Worm (Caenorhabditis elegans) whole organism, L3 larva: ENCODE results near the gene srh-265.

Experiments used
- R02D3.7 ChIP-seq: fragments of 150-350 bp; optimal IDR thresholded peaks from 2 replicates; lab custom pipeline; 2014; ENCODE audit warnings: missing biosample characterization, missing genetic modification characterization
- ZK546.5 ChIP-seq: sonication (generic microtip); optimal IDR thresholded peaks from 2 replicates; lab custom pipeline; 2017; ENCODE audit warnings: missing biosample characterization, missing genetic modification characterization
- ama-1 ChIP-seq: fragments of 150-350 bp; optimal IDR thresholded peaks from 2 replicates; lab custom pipeline; 2018
- ceh-28 ChIP-seq: fragments of 150-350 bp; optimal IDR thresholded peaks from 2 replicates; lab custom pipeline; 2014; ENCODE audit warnings: missing biosample characterization, missing genetic modification reagents, missing genetic modification characterization
- ceh-82 ChIP-seq: fragments of 150-350 bp; optimal IDR thresholded peaks from 2 replicates; lab custom pipeline; 2014; ENCODE audit warnings: missing biosample characterization, missing genetic modification characterization
- ceh-9 ChIP-seq: sonication (generic microtip); optimal IDR thresholded peaks from 2 replicates; lab custom pipeline; 2018; ENCODE audit warnings: missing biosample characterization, missing genetic modification characterization
- daf-12 ChIP-seq: fragments of 150-350 bp; optimal IDR thresholded peaks from 2 replicates; lab custom pipeline; 2014; ENCODE audit warnings: missing biosample characterization, missing genetic modification reagents, missing genetic modification characterization
- egl-27 ChIP-seq: sonication (generic microtip); optimal IDR thresholded peaks from 4 replicates; lab custom pipeline; 2017; ENCODE audit warnings: missing biosample characterization, missing genetic modification reagents, missing genetic modification characterization
- egl-5 ChIP-seq: fragments of 150-350 bp; optimal IDR thresholded peaks from 2 replicates; lab custom pipeline; 2017; ENCODE audit warnings: missing biosample characterization, missing genetic modification reagents, missing genetic modification characterization, inconsistent platforms
- elt-1 ChIP-seq: fragments of 150-350 bp; optimal IDR thresholded peaks from 2 replicates; lab custom pipeline; 2014; ENCODE audit warnings: missing biosample characterization, missing genetic modification characterization
- elt-2 ChIP-seq: sonication (generic microtip); optimal IDR thresholded peaks from 2 replicates; lab custom pipeline; 2016; ENCODE audit warnings: missing genetic modification reagents, mild to moderate bottlenecking, missing genetic modification characterization, missing compliant biosample characterization
- elt-3 ChIP-seq, 3 experiments: fragments of 150-350 bp in 1 of 3; sonication (generic microtip) in 2 of 3; optimal IDR thresholded peaks; 2 replicates in 2 of 3; 4 replicates in 1 of 3; lab custom pipeline; 2014 to 2017; ENCODE audit warnings: missing biosample characterization in 3 of 3, missing genetic modification characterization in 3 of 3
- eor-1 ChIP-seq, 2 experiments: fragments of 150-350 bp; optimal IDR thresholded peaks; 2 replicates each; lab custom pipeline; 2014 to 2018; ENCODE audit warnings: missing biosample characterization in 2 of 2, missing genetic modification characterization in 2 of 2
- fkh-2 ChIP-seq: fragments of 150-350 bp; optimal IDR thresholded peaks from 2 replicates; lab custom pipeline; 2014; ENCODE audit warnings: missing biosample characterization, missing genetic modification reagents, missing genetic modification characterization
- fos-1 ChIP-seq: fragments of 150-350 bp; optimal IDR thresholded peaks from 2 replicates; lab custom pipeline; 2014; ENCODE audit warnings: missing biosample characterization, missing genetic modification characterization
- hmg-11 ChIP-seq: sonication (generic microtip); optimal IDR thresholded peaks from 2 replicates; lab custom pipeline; 2016; ENCODE audit warnings: missing genetic modification characterization, missing compliant biosample characterization
- lin-15B ChIP-seq: fragments of 150-350 bp; optimal IDR thresholded peaks from 2 replicates; lab custom pipeline; 2014; ENCODE audit warnings: missing biosample characterization, missing genetic modification characterization
- lin-39 ChIP-seq: fragments of 150-350 bp; optimal IDR thresholded peaks from 2 replicates; lab custom pipeline; 2018; ENCODE audit warnings: missing biosample characterization, missing genetic modification reagents, missing genetic modification characterization
- lsy-12 ChIP-seq: sonication (generic microtip); optimal IDR thresholded peaks from 2 replicates; lab custom pipeline; 2016; ENCODE audit warnings: mild to moderate bottlenecking, missing genetic modification characterization, missing compliant biosample characterization
- nfya-1 ChIP-seq: sonication (generic microtip); optimal IDR thresholded peaks from 2 replicates; lab custom pipeline; 2017; ENCODE audit warnings: missing genetic modification characterization, mild to moderate bottlenecking, missing compliant biosample characterization, antibody characterized with exemption, moderate library complexity; ENCODE audit not compliant: insufficient read depth
- nhr-11 ChIP-seq: fragments of 150-350 bp; optimal IDR thresholded peaks from 2 replicates; lab custom pipeline; 2014; ENCODE audit warnings: missing biosample characterization, missing genetic modification characterization
- nhr-12 ChIP-seq: fragments of 150-350 bp; optimal IDR thresholded peaks from 2 replicates; lab custom pipeline; 2014; ENCODE audit warnings: missing biosample characterization, missing genetic modification characterization
- nhr-237 ChIP-seq: fragments of 150-350 bp; optimal IDR thresholded peaks from 2 replicates; lab custom pipeline; 2014; ENCODE audit warnings: missing biosample characterization, missing genetic modification characterization
- nhr-25 ChIP-seq: sonication (generic microtip); optimal IDR thresholded peaks from 2 replicates; lab custom pipeline; 2017; ENCODE audit warnings: missing biosample characterization, missing genetic modification characterization
- nhr-67 ChIP-seq: fragments of 150-350 bp; optimal IDR thresholded peaks from 2 replicates; lab custom pipeline; 2014; ENCODE audit warnings: missing biosample characterization, missing genetic modification characterization
- nhr-77 ChIP-seq: fragments of 150-350 bp; optimal IDR thresholded peaks from 2 replicates; lab custom pipeline; 2014; ENCODE audit warnings: missing biosample characterization, missing genetic modification characterization
- pha-4 ChIP-seq: fragments of 150-350 bp; optimal IDR thresholded peaks from 2 replicates; lab custom pipeline; 2014; ENCODE audit warnings: missing biosample characterization, missing genetic modification reagents, missing genetic modification characterization
- pqm-1 ChIP-seq: fragments of 150-350 bp; optimal IDR thresholded peaks from 2 replicates; lab custom pipeline; 2017; ENCODE audit warnings: missing biosample characterization, missing genetic modification characterization, inconsistent platforms
- sea-2 ChIP-seq: fragments of 150-350 bp; sonication (generic microtip); optimal IDR thresholded peaks from 4 replicates; lab custom pipeline; 2014; ENCODE audit warnings: missing biosample characterization, missing genetic modification reagents, missing genetic modification characterization
- skn-1 ChIP-seq: fragments of 150-350 bp; optimal IDR thresholded peaks from 2 replicates; lab custom pipeline; 2014; ENCODE audit warnings: missing biosample characterization, missing genetic modification characterization
- snpc-4 ChIP-seq: fragments of 150-350 bp; optimal IDR thresholded peaks from 2 replicates; lab custom pipeline; 2014; ENCODE audit warnings: missing biosample characterization, missing genetic modification characterization
- unc-39 ChIP-seq: sonication (generic microtip); optimal IDR thresholded peaks from 4 replicates; lab custom pipeline; 2017; ENCODE audit warnings: missing biosample characterization, missing genetic modification characterization
- unc-62 ChIP-seq: fragments of 150-350 bp; sonication (generic microtip); optimal IDR thresholded peaks from 4 replicates; lab custom pipeline; 2014; ENCODE audit warnings: missing biosample characterization, missing genetic modification reagents, missing genetic modification characterization
- zag-1 ChIP-seq: fragments of 150-350 bp; optimal IDR thresholded peaks from 2 replicates; lab custom pipeline; 2014; ENCODE audit warnings: missing biosample characterization, missing genetic modification characterization
- ztf-11 ChIP-seq: fragments of 150-350 bp; optimal IDR thresholded peaks from 2 replicates; lab custom pipeline; 2014; ENCODE audit warnings: missing biosample characterization, missing genetic modification characterization

Gene srh-265

DNA sequence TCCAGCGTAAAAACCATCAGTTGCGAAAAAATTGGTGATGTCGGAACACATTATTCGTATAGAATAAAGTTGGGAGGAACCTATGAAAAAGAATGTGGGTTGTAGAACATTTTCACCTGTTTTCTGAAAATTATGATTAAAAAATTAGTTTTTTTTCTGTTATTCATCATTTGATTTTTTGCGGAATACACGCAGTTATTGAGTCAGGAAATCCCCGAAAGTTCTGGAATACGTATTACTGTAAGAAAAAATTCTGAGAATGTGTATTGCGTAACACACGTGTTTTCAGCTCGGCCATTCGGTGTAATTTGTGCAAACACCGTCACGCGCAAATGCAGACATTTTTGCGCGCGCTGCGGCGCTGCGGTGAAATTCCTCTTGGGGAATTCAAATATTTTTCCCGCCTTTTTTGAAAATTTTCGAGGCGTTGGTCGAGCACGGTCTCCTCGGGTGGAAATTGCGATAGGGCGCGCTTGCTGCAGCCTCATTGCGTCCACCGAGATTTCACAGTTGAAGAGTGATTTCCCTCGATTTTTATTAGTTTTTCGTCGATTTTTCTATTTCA lies 27.1 kb upstream of the srh-265 start, which contains the start of gene srh-170:
Gene srh-170 (minus strand): TSS at position 51 of the 565 bp plus-strand sequence.
- TF ChIP-seq egl-27, result no peak
- no peak for TF ChIP-seq ceh-9 (tag; lab: Kevin White, UChicago)
- no peak for TF ChIP-seq ama-1 (lab: Kevin White, UChicago)
- no peak for TF ChIP-seq nhr-11
- no peak for TF ChIP-seq pqm-1 (tag; lab: Kevin White, UChicago)
- TF ChIP-seq elt-1 (tag; lab: Kevin White, UChicago), result no peak
- no peak for TF ChIP-seq sea-2 (GFP tag; lab: Kevin White, UChicago)
- TF ChIP-seq ZK546.5 (tag; lab: Kevin White, UChicago), result no peak
- TF ChIP-seq ztf-11 (tag; lab: Kevin White, UChicago), result no peak
- no peak for TF ChIP-seq elt-3 (tag; optimal IDR thresholded peaks at IDR 0.05; lab: Kevin White, UChicago)
- no peak for TF ChIP-seq fos-1 (tag; lab: Kevin White, UChicago)
- no peak for TF ChIP-seq ceh-82 (tag; lab: Kevin White, UChicago)
- TF ChIP-seq R02D3.7 (tag; lab: Kevin White, UChicago), result no peak
- no peak for TF ChIP-seq lsy-12 (tag; lab: Kevin White, UChicago)
- no peak for TF ChIP-seq eor-1 (tag; optimal IDR thresholded peaks at IDR 0.05; lab: Kevin White, UChicago)
- no peak for TF ChIP-seq fkh-2 (tag; lab: Kevin White, UChicago)
- no peak for TF ChIP-seq nfya-1 (tag; lab: Kevin White, UChicago)

DNA sequence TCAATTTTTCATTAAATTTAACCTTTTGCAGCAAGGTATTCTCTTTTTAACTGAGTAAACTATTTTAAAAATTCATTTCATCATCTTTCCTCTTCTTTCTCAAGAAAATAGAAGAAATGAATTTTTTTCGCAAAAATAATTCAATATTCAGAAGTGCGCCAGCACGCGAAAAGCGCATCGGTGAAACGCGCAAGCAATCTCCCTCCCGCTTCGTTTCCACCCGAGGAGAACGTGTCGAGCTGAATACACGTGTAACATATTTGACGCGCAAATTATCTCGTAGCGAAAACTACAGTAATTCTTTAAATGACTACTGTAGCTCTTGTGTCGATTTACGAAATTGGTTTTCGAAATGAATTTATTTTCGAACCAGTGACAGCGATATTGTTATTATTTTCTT lies 24.0 kb upstream of the srh-265 start:
- TF ChIP-seq hmg-11 (tag; lab: Kevin White, UChicago), result no peak
- TF ChIP-seq nhr-12 (tag; lab: Kevin White, UChicago), result no peak
- TF ChIP-seq elt-2 (tag; lab: Kevin White, UChicago), result no peak
- no peak for TF ChIP-seq zag-1
- TF ChIP-seq nhr-237 (tag; lab: Kevin White, UChicago), result no peak
- no peak for TF ChIP-seq ceh-28 (tag; lab: Kevin White, UChicago)
- no peak for TF ChIP-seq ama-1 (lab: Kevin White, UChicago)
- no peak for TF ChIP-seq lin-39 (tag; lab: Kevin White, UChicago)

DNA sequence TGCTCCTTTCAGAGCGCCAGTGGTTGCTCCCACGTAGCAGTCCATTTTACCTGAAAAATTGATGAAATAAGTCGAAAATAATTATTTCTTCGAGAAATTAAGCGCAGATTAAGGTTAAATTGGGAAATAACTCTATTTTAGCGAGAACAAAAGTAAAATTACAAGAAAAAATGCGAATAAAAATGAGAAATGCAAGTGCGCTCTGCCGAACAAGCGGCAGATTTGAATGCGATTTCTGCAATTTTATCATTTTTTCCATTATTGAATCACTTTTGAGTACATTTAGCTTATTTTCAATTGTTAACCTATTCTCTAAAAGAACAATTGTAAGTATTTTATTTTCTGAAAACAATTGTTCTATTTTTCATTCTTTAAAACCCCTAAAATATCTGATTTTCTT lies 21.1 kb upstream of the srh-265 start, which contains the start of gene T06E6.1:
Gene T06E6.1 (minus strand): TSS at position 56 of the 400 bp plus-strand sequence.
- TF ChIP-seq elt-2 (tag; lab: Kevin White, UChicago) (peak; percentile 4), pha-4 (tag; lab: Kevin White, UChicago) (peak; percentile 6), daf-12 (tag; lab: Kevin White, UChicago) (no peak), ceh-82 (tag; lab: Kevin White, UChicago) (no peak), egl-5 (tag; lab: Kevin White, UChicago) (no peak), skn-1 (no peak), lin-15B (tag; lab: Kevin White, UChicago) (peak; percentile 41)

DNA sequence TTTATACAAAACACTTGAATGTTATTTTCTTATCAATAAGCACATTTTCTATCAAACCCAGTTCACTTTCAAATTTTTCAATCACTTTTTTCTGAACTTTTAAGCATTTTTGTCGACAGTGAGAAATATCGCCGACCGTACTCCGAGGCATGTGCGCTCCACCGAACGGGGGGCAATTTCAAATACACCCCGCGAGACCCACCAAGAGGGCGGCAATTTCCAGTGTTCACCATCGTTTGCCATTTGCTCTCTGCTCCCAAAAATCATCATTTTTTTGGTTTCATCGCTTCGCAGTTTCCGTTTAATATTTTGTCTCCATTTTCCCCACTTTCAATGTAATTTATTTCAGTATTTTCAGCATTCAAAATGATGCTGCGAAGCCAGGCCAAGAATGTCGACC lies 20.7 kb upstream of the srh-265 start, which contains the start of gene cyb-3:
Gene cyb-3 (plus strand): TSS at position 350 of the 400 bp plus-strand sequence.
- TF ChIP-seq elt-2 (tag; lab: Kevin White, UChicago) (no peak), lsy-12 (tag; lab: Kevin White, UChicago) (no peak), nhr-12 (tag; lab: Kevin White, UChicago) (no peak), elt-1 (tag; lab: Kevin White, UChicago) (no peak), lin-39 (tag; lab: Kevin White, UChicago) (no peak), unc-39 (tag; lab: Kevin White, UChicago) (no peak), R02D3.7 (tag; lab: Kevin White, UChicago) (no peak), lin-15B (tag; lab: Kevin White, UChicago) (no peak)

DNA sequence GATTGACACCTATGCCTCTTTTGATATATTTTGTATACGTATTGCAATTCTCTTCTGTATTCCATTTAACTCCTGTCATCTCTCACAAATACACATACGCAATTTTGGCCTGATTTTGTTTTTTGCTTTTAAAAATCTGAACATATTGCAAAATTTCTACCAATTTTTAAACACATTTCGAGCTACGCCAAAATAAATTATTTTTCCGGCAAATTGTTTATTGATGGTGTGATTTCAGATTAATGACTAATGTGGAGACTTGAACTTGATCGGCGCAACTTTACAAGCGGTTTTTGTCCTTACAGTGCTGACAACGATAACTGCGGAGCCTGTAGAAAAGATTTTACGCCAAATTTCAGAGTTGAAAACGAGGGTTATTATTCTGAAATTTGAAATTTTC lies 18.9 kb upstream of the srh-265 start:
- no peak for TF ChIP-seq nhr-25 (tag; lab: Kevin White, UChicago)
- TF ChIP-seq snpc-4 (tag; lab: Kevin White, UChicago), result no peak
- TF ChIP-seq nhr-67 (tag; lab: Kevin White, UChicago), result no peak
- TF ChIP-seq nhr-77 (tag; lab: Kevin White, UChicago), result no peak
- TF ChIP-seq unc-62 (GFP tag; lab: Kevin White, UChicago), result no peak
- no peak for TF ChIP-seq ama-1 (lab: Kevin White, UChicago)
